Worm (Caenorhabditis elegans) whole organism, dauer: Measurements from ENCODE around the gene idpc-7.

ENCODE experiments used
- unc-62 ChIP-seq: sonication (generic microtip); optimal IDR thresholded peaks from 2 replicates; lab custom pipeline; 2017; ENCODE audit warnings: missing biosample characterization, missing genetic modification reagents, missing genetic modification characterization

idpc-7 gene

DNA sequence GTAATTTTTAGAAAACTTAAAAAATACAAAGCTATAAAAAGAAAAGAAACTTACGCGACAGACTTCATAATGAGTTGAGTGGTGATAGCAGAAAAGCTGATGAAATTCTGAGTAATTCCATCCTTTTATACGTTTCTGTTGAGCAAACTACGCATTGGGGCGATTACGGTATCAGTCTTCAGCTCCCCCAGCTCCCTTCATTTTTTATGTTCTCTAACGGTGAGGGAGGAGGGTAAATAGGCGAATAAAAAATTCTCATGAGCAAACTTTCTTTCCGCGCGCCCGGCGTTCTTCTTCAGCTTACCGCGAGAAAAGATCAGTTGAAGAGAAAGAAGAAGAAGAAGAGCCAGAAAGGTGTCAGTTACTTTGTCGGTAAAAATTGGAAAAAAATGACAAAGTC lies at the start of gene idpc-7:
TSS of gene idpc-7 (minus strand) at position 101 of the 400 bp plus-strand sequence.
- no peak for TF ChIP-seq unc-62 (GFP tag; lab: Kevin White, UChicago)

DNA sequence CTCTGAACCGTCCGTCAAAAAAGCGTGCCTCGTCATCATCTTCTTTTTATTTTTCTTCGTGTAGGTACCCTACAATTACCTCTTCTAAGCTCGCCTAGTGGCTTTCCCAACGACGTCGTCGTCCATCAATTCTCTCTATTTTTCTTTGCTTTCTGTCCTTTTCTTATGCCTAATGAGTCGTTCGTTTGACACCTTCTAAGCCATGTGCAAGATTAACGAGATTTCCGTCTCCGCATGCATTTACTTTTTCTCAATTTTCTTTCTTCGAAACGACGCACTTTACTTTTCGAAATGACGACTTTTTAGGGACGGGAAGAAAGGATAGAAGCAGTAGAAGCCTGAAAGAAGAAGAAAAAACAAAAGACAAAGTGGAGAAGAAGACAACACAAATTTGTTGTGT lies 47.6 kb upstream of the idpc-7 start, which contains the start of gene ZK287.1:
TSS of gene ZK287.1 (plus strand) at position 301 of the 400 bp plus-strand sequence.
- no peak for TF ChIP-seq unc-62 (GFP tag; lab: Kevin White, UChicago)

DNA sequence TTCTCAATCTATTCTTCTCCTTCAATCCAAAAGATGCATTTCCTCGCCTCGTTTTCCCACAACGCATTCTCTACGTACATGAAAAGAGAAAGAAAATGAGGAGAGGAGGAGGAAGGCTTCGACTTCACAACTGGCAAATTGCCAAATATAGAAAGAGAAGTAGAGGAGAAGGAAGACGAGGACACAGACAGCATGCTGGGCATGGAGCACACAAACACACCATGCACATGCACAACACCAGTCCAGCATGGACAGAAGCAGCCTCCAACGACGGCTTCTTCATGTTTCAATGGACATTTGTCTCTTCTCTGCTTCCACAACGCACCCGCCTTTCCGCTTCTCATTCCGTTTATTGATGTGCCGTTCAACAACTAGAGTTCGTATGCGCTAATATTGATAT lies 45.8 kb upstream of the idpc-7 start:
- no peak for TF ChIP-seq unc-62 (GFP tag; lab: Kevin White, UChicago)

DNA sequence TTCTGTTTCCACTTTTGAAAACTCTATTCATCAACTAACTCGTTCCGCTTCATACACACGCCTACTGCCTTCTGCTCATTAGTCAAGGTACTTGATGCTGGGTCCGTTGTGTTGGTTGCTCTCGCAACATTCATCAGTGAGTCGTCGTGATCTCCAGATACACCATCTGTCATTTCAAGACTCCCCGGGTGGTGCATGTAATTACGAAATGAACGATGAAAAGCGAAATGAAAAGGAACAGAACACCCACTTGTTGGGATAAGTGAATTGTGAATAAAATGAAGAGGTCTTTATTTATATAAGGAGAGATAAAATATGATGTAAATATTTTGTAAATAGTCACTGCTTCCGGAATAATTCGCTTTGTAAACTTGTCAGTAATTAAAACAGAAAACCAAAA lies 45.1 kb upstream of the idpc-7 start:
- TF ChIP-seq unc-62 (GFP tag; lab: Kevin White, UChicago): no peak

DNA sequence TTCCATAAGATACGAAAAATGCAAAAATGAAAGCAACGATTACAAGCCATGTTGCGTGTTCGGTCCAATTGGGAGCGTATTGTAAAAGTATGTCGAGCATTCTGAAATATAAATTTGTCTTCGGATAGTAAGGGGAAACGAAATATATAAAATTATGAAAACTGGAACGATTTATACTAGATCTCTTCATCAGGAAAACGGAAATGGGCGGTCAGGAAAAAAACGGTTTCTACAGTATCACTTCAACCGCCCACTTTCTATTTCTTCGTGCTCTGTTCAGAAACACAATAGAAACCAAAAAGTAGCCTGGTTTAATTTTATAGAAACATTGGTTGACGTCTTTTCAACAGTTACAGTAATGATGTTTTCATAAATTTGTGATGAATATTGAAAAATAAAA lies 42.7 kb upstream of the idpc-7 start, which contains the start of gene pitr-4:
TSS of gene pitr-4 (minus strand) at position 101 of the 400 bp plus-strand sequence.
- no peak for TF ChIP-seq unc-62 (GFP tag; lab: Kevin White, UChicago)

DNA sequence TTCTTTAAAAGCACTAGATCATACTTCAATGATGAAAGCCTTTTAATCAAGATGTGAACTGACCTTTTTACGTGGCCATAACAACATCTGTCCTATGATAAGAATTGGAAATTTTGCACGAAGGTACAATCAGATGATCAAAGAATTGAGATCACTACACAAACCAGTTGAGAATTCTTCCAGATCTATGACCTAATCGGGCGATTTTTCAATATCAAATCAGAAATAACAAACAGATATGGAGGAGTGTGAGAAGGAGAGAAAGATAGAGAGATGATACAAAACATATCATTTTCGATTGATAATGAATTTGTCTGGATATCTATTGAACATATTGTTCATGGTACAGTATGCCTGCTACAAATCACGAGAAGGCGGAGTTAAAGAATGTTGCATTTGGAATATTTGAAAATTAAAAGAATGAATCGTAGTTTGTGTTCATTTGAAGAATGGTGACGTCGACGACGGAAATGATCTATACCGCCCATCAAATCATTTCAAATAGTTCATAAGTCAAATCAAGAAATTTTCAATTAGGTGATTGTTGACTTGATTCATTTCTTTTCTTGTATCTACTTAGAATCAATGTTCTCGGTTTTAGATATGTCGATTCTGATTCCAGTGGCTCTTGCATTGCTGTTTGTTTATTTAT lies 35.5 kb upstream of the idpc-7 start, which contains the start of gene cyp-29A4:
TSS of gene cyp-29A4 (plus strand) at position 602 of the 652 bp plus-strand sequence.
- TF ChIP-seq unc-62 (GFP tag; lab: Kevin White, UChicago): no peak

DNA sequence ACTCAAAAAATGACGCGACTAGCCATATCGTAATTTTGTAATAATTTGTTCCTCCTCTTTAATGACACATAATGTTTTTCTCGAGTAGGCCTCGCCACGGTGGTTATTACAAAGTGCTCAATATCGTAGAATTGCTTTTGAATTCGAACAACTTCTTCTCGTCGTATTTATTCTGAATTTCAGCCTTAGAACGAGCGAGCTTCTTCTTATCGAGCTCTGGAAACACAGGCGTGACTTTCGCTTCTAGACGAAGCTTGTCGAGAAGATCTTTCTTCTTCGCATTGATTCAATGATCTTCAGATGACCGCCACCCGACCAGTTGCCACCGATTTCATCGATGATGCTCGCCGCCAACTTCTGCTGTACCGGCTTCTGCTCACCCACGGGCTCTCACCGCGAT lies 32.5 kb upstream of the idpc-7 start, which contains the start of gene T06E4.21:
TSS of gene T06E4.21 (plus strand) at position 301 of the 400 bp plus-strand sequence.
- no peak for TF ChIP-seq unc-62 (GFP tag; lab: Kevin White, UChicago)

DNA sequence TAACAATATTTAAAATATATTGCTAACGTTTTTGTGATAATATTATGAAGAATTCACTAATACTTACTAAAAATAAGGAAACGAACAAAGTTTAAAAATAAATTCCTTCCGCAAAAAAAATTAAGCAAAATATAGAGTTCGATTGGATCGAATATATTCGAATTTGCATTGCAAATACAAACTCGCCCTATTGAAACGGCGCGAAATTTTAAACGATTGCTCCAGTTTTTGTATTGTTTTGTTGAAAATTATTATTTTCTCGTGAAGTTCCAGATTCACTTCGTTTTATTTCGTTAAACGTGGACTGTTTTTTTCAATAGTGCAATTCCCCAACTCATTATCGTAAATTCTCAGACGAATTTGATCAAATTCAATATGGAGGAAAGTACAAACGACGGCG lies 26.7 kb upstream of the idpc-7 start, which contains the start of the genes atl-1 and hcp-2:
TSS of gene atl-1 (minus strand) at position 89 of the 400 bp plus-strand sequence.
TSS of gene hcp-2 (plus strand) at position 353 of the 400 bp plus-strand sequence.
- no peak for TF ChIP-seq unc-62 (GFP tag; lab: Kevin White, UChicago)

DNA sequence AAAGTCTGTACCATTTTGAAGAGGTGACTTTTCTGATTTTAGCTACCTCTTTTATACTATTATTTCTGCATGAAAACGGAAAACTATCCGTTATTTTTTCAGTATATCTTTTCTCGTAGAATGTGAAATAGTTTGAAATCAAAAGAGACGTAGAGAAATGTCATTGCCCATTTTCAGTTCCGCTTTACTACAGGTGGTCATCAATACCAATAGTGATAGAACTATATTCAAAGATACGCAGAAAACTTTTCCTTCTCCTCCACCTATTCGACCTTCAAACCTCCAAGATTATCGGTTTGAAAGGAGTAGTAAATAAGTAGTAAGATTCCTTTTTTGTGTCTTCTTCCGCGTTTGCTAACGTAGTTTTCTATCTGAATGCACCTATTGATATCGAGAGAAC lies 14.5 kb upstream of the idpc-7 start, which contains the start of gene col-147:
TSS of gene col-147 (minus strand) at position 26 of the 400 bp plus-strand sequence.
- TF ChIP-seq unc-62 (GFP tag; lab: Kevin White, UChicago): no peak

DNA sequence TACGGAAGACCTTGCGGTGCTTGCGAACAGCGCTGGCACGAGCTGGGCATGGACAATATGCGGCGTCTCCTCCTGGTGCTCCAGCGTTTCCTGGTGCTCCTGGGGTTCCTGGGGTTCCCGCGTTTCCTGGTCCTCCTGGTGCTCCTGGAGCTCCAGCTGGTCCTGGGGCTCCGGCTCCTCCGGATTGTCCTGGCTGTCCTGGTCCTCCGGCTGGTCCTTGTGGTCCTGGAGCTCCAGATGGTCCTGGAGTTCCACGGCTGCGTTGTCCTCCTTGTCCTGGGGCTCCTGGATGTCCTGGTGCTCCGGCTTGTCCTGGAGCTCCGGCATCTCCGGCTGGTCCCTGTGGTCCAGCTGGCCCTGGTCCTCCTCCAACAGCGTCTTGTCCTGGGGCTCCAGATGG lies 13.5 kb upstream of the idpc-7 start:
- TF ChIP-seq unc-62 (GFP tag; lab: Kevin White, UChicago): no peak

DNA sequence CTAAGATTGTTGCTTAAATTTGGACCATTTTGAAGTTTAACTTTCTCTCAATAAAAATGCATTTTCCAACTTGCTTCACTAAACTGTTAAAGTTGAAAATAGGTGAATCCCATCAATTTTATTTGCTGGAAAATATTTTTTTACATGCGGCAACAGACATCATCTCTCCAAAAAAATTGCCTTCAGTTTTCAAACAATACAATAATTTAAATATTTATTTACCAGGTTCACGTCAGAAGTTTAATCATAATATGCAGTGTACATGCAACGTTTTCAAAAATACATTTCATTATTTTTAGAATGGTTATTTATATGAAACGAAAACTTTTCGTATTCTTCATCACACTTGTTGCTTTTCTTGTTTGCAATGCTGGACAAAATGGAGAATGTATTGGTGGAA lies 12.1 kb upstream of the idpc-7 start, which contains the start of gene T06E4.5:
TSS of gene T06E4.5 (plus strand) at position 301 of the 400 bp plus-strand sequence.
- no peak for TF ChIP-seq unc-62 (GFP tag; lab: Kevin White, UChicago)

DNA sequence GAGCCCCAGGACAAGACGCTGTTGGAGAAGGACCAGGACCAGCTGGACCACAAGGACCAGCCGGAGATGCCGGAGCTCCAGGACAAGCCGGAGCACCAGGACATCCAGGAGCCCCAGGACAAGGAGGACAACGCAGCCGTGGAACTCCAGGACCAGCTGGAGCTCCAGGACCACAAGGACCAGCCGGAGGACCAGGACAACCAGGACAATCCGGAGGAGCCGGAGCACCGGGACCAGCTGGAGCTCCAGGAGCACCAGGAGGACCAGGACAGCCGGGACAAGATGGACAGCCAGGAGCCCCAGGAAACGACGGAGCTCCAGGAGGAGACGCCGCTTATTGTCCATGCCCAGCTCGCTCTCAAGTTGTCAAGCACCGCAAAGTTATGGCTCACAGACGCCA lies 11.7 kb upstream of the idpc-7 start:
- no peak for TF ChIP-seq unc-62 (GFP tag; lab: Kevin White, UChicago)

DNA sequence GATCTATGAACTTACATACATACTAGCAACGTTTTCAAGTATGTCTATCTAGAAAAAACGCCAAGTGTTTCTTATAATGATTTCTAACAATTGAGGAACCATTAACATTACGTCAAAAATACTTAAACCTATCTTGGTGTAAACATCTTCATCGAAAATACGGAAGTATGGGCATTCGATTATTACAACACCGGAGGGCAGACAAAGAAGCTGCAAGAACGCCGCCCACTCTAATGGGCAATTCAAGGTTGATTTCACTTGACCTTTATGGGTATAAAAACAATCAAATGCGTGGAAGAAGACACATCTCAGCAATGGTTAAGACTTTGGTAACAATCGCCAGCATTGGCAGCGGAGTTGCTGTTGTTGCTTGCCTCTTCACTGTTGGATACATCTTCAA lies 10.8 kb upstream of the idpc-7 start, which contains the start of gene col-146:
TSS of gene col-146 (plus strand) at position 301 of the 400 bp plus-strand sequence.
- TF ChIP-seq unc-62 (GFP tag; lab: Kevin White, UChicago): no peak

DNA sequence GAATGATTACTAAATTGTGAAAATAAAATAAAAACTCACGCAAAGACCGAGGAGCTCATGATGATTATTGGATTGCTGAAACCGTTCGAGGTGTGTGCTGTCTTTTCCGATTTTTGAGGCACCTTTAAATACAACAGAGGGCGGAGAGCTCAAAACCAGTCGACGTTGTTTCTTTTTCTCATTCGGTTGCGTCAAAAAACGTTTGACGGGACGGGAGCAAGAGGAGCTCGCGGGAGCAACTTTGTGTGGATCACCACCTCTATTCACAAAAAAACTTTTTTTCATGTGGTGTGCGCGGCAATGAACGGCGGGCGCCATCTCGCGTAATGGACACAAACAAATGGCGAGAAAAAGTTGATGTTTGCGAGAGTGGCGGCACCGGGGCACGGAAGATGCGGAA lies 10.3 kb upstream of the idpc-7 start, which contains the start of gene idpc-3:
TSS of gene idpc-3 (minus strand) at position 101 of the 400 bp plus-strand sequence.
- no peak for TF ChIP-seq unc-62 (GFP tag; lab: Kevin White, UChicago)

DNA sequence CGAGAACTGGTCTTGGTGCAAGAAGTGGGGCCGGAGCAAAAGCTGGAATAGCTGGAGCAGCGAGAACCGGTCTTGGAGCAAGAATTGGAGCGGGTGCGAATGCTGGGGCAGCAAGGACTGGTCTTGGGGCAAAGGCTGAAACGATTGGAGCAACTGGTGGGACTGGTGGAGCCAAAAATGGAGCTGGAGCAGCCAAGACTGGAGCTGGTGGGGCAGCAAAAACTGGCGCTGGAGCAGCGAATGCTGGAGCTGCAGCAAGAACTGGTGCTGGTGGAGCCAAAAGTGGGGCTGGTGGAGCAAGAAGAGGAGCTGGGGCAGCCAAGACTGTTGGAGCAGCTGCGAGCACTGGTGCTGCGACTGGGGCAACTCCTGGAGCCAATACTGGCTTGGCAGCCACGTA lies 9.8 kb upstream of the idpc-7 start:
- no peak for TF ChIP-seq unc-62 (GFP tag; lab: Kevin White, UChicago)

DNA sequence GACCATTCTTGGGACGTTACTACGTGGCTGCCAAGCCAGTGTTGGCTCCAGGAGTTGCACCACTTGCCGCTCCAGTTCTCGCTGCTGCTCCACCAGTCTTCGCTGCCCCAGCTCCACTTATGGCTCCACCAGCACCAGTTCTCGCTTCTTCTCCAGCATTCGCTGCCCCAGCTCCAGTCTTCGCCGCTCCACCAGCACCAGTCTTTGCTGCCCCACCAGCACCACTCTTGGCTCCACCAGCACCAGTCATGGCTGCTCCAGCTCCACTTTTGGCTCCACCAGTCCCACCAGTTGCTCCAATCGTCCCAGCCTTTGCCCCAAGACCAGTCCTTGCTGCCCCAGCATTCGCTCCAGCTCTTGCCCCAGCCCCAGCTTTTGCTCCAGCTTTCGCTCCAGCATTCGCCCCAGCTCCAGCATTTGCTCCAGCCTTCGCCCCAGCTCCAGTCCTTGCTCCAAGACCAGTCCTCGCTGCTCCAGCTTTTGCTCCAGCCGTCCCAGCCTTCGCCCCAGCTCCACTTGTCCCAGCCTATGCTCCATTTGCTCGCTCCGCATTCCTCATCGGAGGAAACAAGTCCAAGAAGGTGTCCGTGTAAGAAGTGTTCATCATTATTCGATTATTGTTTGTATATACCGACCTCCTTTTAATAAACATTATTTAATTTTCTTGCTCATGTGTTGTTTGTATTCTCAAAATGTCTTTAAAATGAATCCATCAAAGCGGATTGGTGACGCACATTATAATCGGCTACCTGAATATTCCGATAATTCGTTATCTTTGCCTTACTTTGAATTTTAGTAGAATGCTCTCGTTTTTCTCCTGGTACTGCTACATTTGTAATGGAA lies 7.0 kb upstream of the idpc-7 start, which contains the start of gene T06E4.7:
TSS of gene T06E4.7 (plus strand) at position 793 of the 843 bp plus-strand sequence.
- TF ChIP-seq unc-62 (GFP tag; lab: Kevin White, UChicago): no peak
